Worm (Caenorhabditis elegans) whole organism, L2 larva: Measurements from ENCODE around the gene fbxa-63.
A peak's percentile ranks its signal among the peaks of the same experiment; 100 is the strongest.
"Not testable (repeated sequence)": the region's sequence is repeated elsewhere in the genome, so short reads cannot be mapped to it uniquely, and the experiment has no call there.

Experiments
- Y55F3AM.14 ChIP-seq: fragments of 200-800 bp; sonication (Bioruptor generic); optimal IDR thresholded peaks from 2 replicates; lab custom pipeline; 2018; ENCODE audit warnings: mild to moderate bottlenecking, missing genetic modification characterization, missing compliant biosample characterization
- alr-1 ChIP-seq: fragments of 150-350 bp; optimal IDR thresholded peaks from 2 replicates; lab custom pipeline; 2014; ENCODE audit warnings: missing biosample characterization, missing genetic modification characterization
- aly-2 ChIP-seq: fragments of 150-350 bp; optimal IDR thresholded peaks from 2 replicates; lab custom pipeline; 2014; ENCODE audit warnings: missing biosample characterization, missing genetic modification characterization
- ama-1 ChIP-seq: fragments of 150-350 bp; optimal IDR thresholded peaks from 2 replicates; lab custom pipeline; 2018; ENCODE audit warnings: inconsistent platforms
- ceh-16 ChIP-seq: fragments of 150-350 bp; optimal IDR thresholded peaks from 2 replicates; lab custom pipeline; 2014; ENCODE audit warnings: missing biosample characterization, missing genetic modification characterization
- ceh-82 ChIP-seq: fragments of 150-350 bp; optimal IDR thresholded peaks from 2 replicates; lab custom pipeline; 2014; ENCODE audit warnings: missing biosample characterization, missing genetic modification characterization
- crh-2 ChIP-seq: sonication (generic microtip); optimal IDR thresholded peaks from 2 replicates; lab custom pipeline; 2017; ENCODE audit warnings: missing biosample characterization, missing genetic modification characterization
- dmd-4 ChIP-seq: sonication (generic microtip); optimal IDR thresholded peaks from 2 replicates; lab custom pipeline; 2017; ENCODE audit warnings: missing biosample characterization, missing genetic modification characterization
- egl-27 ChIP-seq: sonication (generic microtip); optimal IDR thresholded peaks from 3 replicates; lab custom pipeline; 2017; ENCODE audit warnings: missing biosample characterization, missing genetic modification reagents, missing genetic modification characterization
- elt-3 ChIP-seq: sonication (generic microtip); optimal IDR thresholded peaks from 2 replicates; lab custom pipeline; 2017; ENCODE audit warnings: missing biosample characterization, missing genetic modification characterization
- fos-1 ChIP-seq: fragments of 150-350 bp; optimal IDR thresholded peaks from 2 replicates; lab custom pipeline; 2014; ENCODE audit warnings: missing biosample characterization, missing genetic modification characterization
- gmeb-1 ChIP-seq: fragments of 150-350 bp; optimal IDR thresholded peaks from 2 replicates; lab custom pipeline; 2014; ENCODE audit warnings: missing biosample characterization, missing genetic modification characterization
- lin-11 ChIP-seq: fragments of 150-350 bp; sonication (generic microtip); optimal IDR thresholded peaks from 2 replicates; lab custom pipeline; 2014; ENCODE audit warnings: missing biosample characterization, missing genetic modification characterization, inconsistent platforms, mixed read lengths
- lin-39 ChIP-seq: fragments of 150-350 bp; optimal IDR thresholded peaks from 2 replicates; lab custom pipeline; 2014; ENCODE audit warnings: missing biosample characterization, missing genetic modification reagents, missing genetic modification characterization
- lsy-2 ChIP-seq, 2 experiments: fragments of 150-350 bp in 1 of 2; sonication (generic microtip) in 1 of 2; optimal IDR thresholded peaks; 2 replicates each; lab custom pipeline; 2014 to 2017; ENCODE audit warnings: missing biosample characterization in 2 of 2, missing genetic modification characterization in 2 of 2
- mab-5 ChIP-seq: fragments of 150-350 bp; optimal IDR thresholded peaks from 2 replicates; lab custom pipeline; 2014; ENCODE audit warnings: missing biosample characterization, missing genetic modification characterization
- nhr-10 ChIP-seq: sonication (generic microtip); optimal IDR thresholded peaks from 2 replicates; lab custom pipeline; 2017; ENCODE audit warnings: missing biosample characterization, missing genetic modification characterization
- nhr-11 ChIP-seq: fragments of 150-350 bp; optimal IDR thresholded peaks from 2 replicates; lab custom pipeline; 2014; ENCODE audit warnings: missing biosample characterization, missing genetic modification characterization
- nhr-129 ChIP-seq: fragments of 150-350 bp; optimal IDR thresholded peaks from 2 replicates; lab custom pipeline; 2014; ENCODE audit warnings: missing biosample characterization, missing genetic modification characterization
- nhr-21 ChIP-seq: fragments of 150-350 bp; optimal IDR thresholded peaks from 2 replicates; lab custom pipeline; 2014; ENCODE audit warnings: missing biosample characterization, missing genetic modification characterization
- nhr-23 ChIP-seq: fragments of 150-350 bp; optimal IDR thresholded peaks from 2 replicates; lab custom pipeline; 2014; ENCODE audit warnings: missing biosample characterization, missing genetic modification reagents, missing genetic modification characterization
- nhr-77 ChIP-seq: fragments of 150-350 bp; optimal IDR thresholded peaks from 2 replicates; lab custom pipeline; 2014; ENCODE audit warnings: missing biosample characterization, missing genetic modification characterization
- peb-1 ChIP-seq: fragments of 150-350 bp; optimal IDR thresholded peaks from 2 replicates; lab custom pipeline; 2014; ENCODE audit warnings: missing biosample characterization, missing genetic modification characterization
- sem-4 ChIP-seq: fragments of 150-350 bp; optimal IDR thresholded peaks from 2 replicates; lab custom pipeline; 2014; ENCODE audit warnings: missing biosample characterization, missing genetic modification reagents, missing genetic modification characterization
- sma-3 ChIP-seq: sonication (generic microtip); optimal IDR thresholded peaks from 2 replicates; lab custom pipeline; 2016; ENCODE audit warnings: missing genetic modification reagents, missing genetic modification characterization, missing compliant biosample characterization
- sma-9 ChIP-seq, 2 experiments: fragments of 150-350 bp in 1 of 2; sonication (generic microtip) in 1 of 2; optimal IDR thresholded peaks; 2 replicates each; lab custom pipeline; 2014 to 2016; ENCODE audit warnings: missing genetic modification characterization in 2 of 2, mild to moderate bottlenecking in 1 of 2, missing biosample characterization in 1 of 2, missing compliant biosample characterization in 1 of 2, missing genetic modification reagents in 1 of 2, moderate library complexity in 1 of 2
- unc-55 ChIP-seq: fragments of 150-350 bp; sonication (generic microtip); optimal IDR thresholded peaks from 3 replicates; lab custom pipeline; 2014; ENCODE audit warnings: missing biosample characterization, missing genetic modification reagents, missing genetic modification characterization
- ztf-11 ChIP-seq: sonication (generic microtip); optimal IDR thresholded peaks from 2 replicates; lab custom pipeline; 2017; ENCODE audit warnings: missing biosample characterization, missing genetic modification characterization
- ztf-4 ChIP-seq: fragments of 150-350 bp; optimal IDR thresholded peaks from 2 replicates; lab custom pipeline; 2014; ENCODE audit warnings: missing biosample characterization, missing genetic modification characterization

Gene fbxa-63

ce11 chrIII:1256519-1256918 lies 13.2 kb downstream of the fbxa-63 start, which contains the start of gene fbxa-208:
fbxa-208 (plus strand) TSS chrIII:1256819.
- not testable (repeated sequence) for TF ChIP-seq nhr-11 (tag; lab: Kevin White, UChicago); sma-9 (GFP tag; optimal IDR thresholded peaks at IDR 0.05; lab: Kevin White, UChicago); sma-9 (tag; optimal IDR thresholded peaks at IDR 0.05; lab: Kevin White, UChicago); sem-4

- not testable (repeated sequence) for TF ChIP-seq ceh-82, nhr-11, lin-39 (tag; lab: Kevin White, UChicago)
These were observed 15.1 kb downstream of the fbxa-63 start, which contains the start of gene fbxa-78 for ce11 chrIII:1258358-1258757. fbxa-78 (minus strand) TSS chrIII:1258458.

ce11 chrIII:1263692-1264091 lies 20.4 kb downstream of the fbxa-63 start, which contains the start of gene srz-9:
srz-9 (plus strand) TSS chrIII:1263992.
- TF ChIP-seq ztf-4, alr-1, gmeb-1 (tag; lab: Kevin White, UChicago): not testable (repeated sequence)

ce11 chrIII:1266799-1267198 lies 23.5 kb downstream of the fbxa-63 start, which contains the start of gene fbxa-151:
fbxa-151 (minus strand) TSS chrIII:1266899.
- TF ChIP-seq nhr-77, egl-27, ceh-82 (tag; lab: Kevin White, UChicago): not testable (repeated sequence)

ce11 chrIII:1269156-1269555 lies 25.8 kb downstream of the fbxa-63 start, which contains the start of gene fbxa-32:
fbxa-32 (minus strand) TSS chrIII:1269256.
- no peak for TF ChIP-seq mab-5 (tag; lab: Kevin White, UChicago)
- no peak for TF ChIP-seq sma-3 (GFP tag; lab: Kevin White, UChicago)
- TF ChIP-seq lsy-2 (tag; optimal IDR thresholded peaks at IDR 0.05; lab: Kevin White, UChicago): no peak
- no peak for TF ChIP-seq aly-2 (tag; lab: Kevin White, UChicago)
- no peak for TF ChIP-seq nhr-129 (tag; lab: Kevin White, UChicago)
- TF ChIP-seq fos-1 (tag; lab: Kevin White, UChicago): no peak
- TF ChIP-seq peb-1 (tag; lab: Kevin White, UChicago): no peak
- no peak for TF ChIP-seq nhr-10 (tag; lab: Kevin White, UChicago)
- TF ChIP-seq ztf-11 (tag; lab: Kevin White, UChicago): no peak
- TF ChIP-seq lin-11 (tag; lab: Kevin White, UChicago): no peak
- no peak for TF ChIP-seq sem-4
- TF ChIP-seq elt-3 (tag; lab: Kevin White, UChicago): no peak
- TF ChIP-seq unc-55: no peak
- no peak for TF ChIP-seq ama-1
- no peak for TF ChIP-seq alr-1 (tag; lab: Kevin White, UChicago)
- TF ChIP-seq ceh-16 (tag; lab: Kevin White, UChicago): no peak
- no peak for TF ChIP-seq nhr-21 (tag; lab: Kevin White, UChicago)
- TF ChIP-seq nhr-77 (tag; lab: Kevin White, UChicago): no peak
- no peak for TF ChIP-seq nhr-23

ce11 chrIII:1271378-1271926 lies 28.1 kb downstream of the fbxa-63 start, which contains the start of gene fbxa-31:
fbxa-31 (minus strand) TSS chrIII:1271428.
- no peak for TF ChIP-seq alr-1 (tag; lab: Kevin White, UChicago)
- TF ChIP-seq crh-2 (tag; lab: Kevin White, UChicago): peak; percentile 5
- no peak for TF ChIP-seq ztf-4 (tag; lab: Kevin White, UChicago)
- TF ChIP-seq dmd-4 (tag; lab: Kevin White, UChicago): no peak
- peak; percentile 75 for TF ChIP-seq fos-1 (tag; lab: Kevin White, UChicago)
- TF ChIP-seq Y55F3AM.14 (GFP tag; lab: Kevin White, UChicago): no peak
